Worm (Caenorhabditis elegans) whole organism, L2 larva: Measurements from ENCODE around the gene F49E11.2.

Experiments used
- ZK546.5 ChIP-seq: sonication (generic microtip); optimal IDR thresholded peaks from 2 replicates; lab custom pipeline; 2017; ENCODE audit warnings: missing biosample characterization, missing genetic modification characterization
- alr-1 ChIP-seq: fragments of 150-350 bp; optimal IDR thresholded peaks from 2 replicates; lab custom pipeline; 2014; ENCODE audit warnings: missing biosample characterization, missing genetic modification characterization
- aly-2 ChIP-seq: fragments of 150-350 bp; optimal IDR thresholded peaks from 2 replicates; lab custom pipeline; 2014; ENCODE audit warnings: missing biosample characterization, missing genetic modification characterization
- ama-1 ChIP-seq: fragments of 150-350 bp; optimal IDR thresholded peaks from 2 replicates; lab custom pipeline; 2018; ENCODE audit warnings: inconsistent platforms
- blmp-1 ChIP-seq: sonication (generic microtip); optimal IDR thresholded peaks from 2 replicates; lab custom pipeline; 2017; ENCODE audit warnings: missing genetic modification characterization, mild to moderate bottlenecking, missing compliant biosample characterization, antibody characterized with exemption, moderate library complexity; ENCODE audit not compliant: insufficient read depth
- ceh-16 ChIP-seq: fragments of 150-350 bp; optimal IDR thresholded peaks from 2 replicates; lab custom pipeline; 2014; ENCODE audit warnings: missing biosample characterization, missing genetic modification characterization
- ceh-82 ChIP-seq: fragments of 150-350 bp; optimal IDR thresholded peaks from 2 replicates; lab custom pipeline; 2014; ENCODE audit warnings: missing biosample characterization, missing genetic modification characterization
- crh-2 ChIP-seq: sonication (generic microtip); optimal IDR thresholded peaks from 2 replicates; lab custom pipeline; 2017; ENCODE audit warnings: missing biosample characterization, missing genetic modification characterization
- elt-3 ChIP-seq: sonication (generic microtip); optimal IDR thresholded peaks from 2 replicates; lab custom pipeline; 2017; ENCODE audit warnings: missing biosample characterization, missing genetic modification characterization
- fos-1 ChIP-seq: fragments of 150-350 bp; optimal IDR thresholded peaks from 2 replicates; lab custom pipeline; 2014; ENCODE audit warnings: missing biosample characterization, missing genetic modification characterization
- lin-39 ChIP-seq: fragments of 150-350 bp; optimal IDR thresholded peaks from 2 replicates; lab custom pipeline; 2014; ENCODE audit warnings: missing biosample characterization, missing genetic modification reagents, missing genetic modification characterization
- lsy-2 ChIP-seq, 2 experiments: fragments of 150-350 bp in 1 of 2; sonication (generic microtip) in 1 of 2; optimal IDR thresholded peaks; 2 replicates each; lab custom pipeline; 2014 to 2017; ENCODE audit warnings: missing biosample characterization in 2 of 2, missing genetic modification characterization in 2 of 2
- mab-5 ChIP-seq: fragments of 150-350 bp; optimal IDR thresholded peaks from 2 replicates; lab custom pipeline; 2014; ENCODE audit warnings: missing biosample characterization, missing genetic modification characterization
- mbf-1 ChIP-seq: sonication (generic microtip); optimal IDR thresholded peaks from 2 replicates; lab custom pipeline; 2017; ENCODE audit warnings: missing biosample characterization, missing genetic modification characterization
- mdl-1 ChIP-seq, 2 experiments: fragments of 150-350 bp in 1 of 2; sonication (generic microtip) in 1 of 2; optimal IDR thresholded peaks; 2 replicates each; lab custom pipeline; 2017; ENCODE audit warnings: missing biosample characterization in 2 of 2, missing genetic modification characterization in 2 of 2
- nhr-10 ChIP-seq: sonication (generic microtip); optimal IDR thresholded peaks from 2 replicates; lab custom pipeline; 2017; ENCODE audit warnings: missing biosample characterization, missing genetic modification characterization
- nhr-129 ChIP-seq: fragments of 150-350 bp; optimal IDR thresholded peaks from 2 replicates; lab custom pipeline; 2014; ENCODE audit warnings: missing biosample characterization, missing genetic modification characterization
- nhr-23 ChIP-seq: fragments of 150-350 bp; optimal IDR thresholded peaks from 2 replicates; lab custom pipeline; 2014; ENCODE audit warnings: missing biosample characterization, missing genetic modification reagents, missing genetic modification characterization
- nhr-25 ChIP-seq: fragments of 150-350 bp; sonication (generic microtip); optimal IDR thresholded peaks from 3 replicates; lab custom pipeline; 2014; ENCODE audit warnings: missing biosample characterization, missing genetic modification characterization
- nhr-6 ChIP-seq: fragments of 150-350 bp; optimal IDR thresholded peaks from 2 replicates; lab custom pipeline; 2014; ENCODE audit warnings: missing biosample characterization, missing genetic modification characterization
- peb-1 ChIP-seq: fragments of 150-350 bp; optimal IDR thresholded peaks from 2 replicates; lab custom pipeline; 2014; ENCODE audit warnings: missing biosample characterization, missing genetic modification characterization
- sem-4 ChIP-seq: fragments of 150-350 bp; optimal IDR thresholded peaks from 2 replicates; lab custom pipeline; 2014; ENCODE audit warnings: missing biosample characterization, missing genetic modification reagents, missing genetic modification characterization
- sma-3 ChIP-seq: sonication (generic microtip); optimal IDR thresholded peaks from 2 replicates; lab custom pipeline; 2016; ENCODE audit warnings: missing genetic modification reagents, missing genetic modification characterization, missing compliant biosample characterization
- sma-9 ChIP-seq, 2 experiments: fragments of 150-350 bp in 1 of 2; sonication (generic microtip) in 1 of 2; optimal IDR thresholded peaks; 2 replicates each; lab custom pipeline; 2014 to 2016; ENCODE audit warnings: missing genetic modification characterization in 2 of 2, mild to moderate bottlenecking in 1 of 2, missing biosample characterization in 1 of 2, missing compliant biosample characterization in 1 of 2, missing genetic modification reagents in 1 of 2, moderate library complexity in 1 of 2
- snpc-4 ChIP-seq: fragments of 150-350 bp; optimal IDR thresholded peaks from 2 replicates; lab custom pipeline; 2014; ENCODE audit warnings: missing biosample characterization, missing genetic modification characterization
- unc-39 ChIP-seq: fragments of 150-350 bp; optimal IDR thresholded peaks from 2 replicates; lab custom pipeline; 2014; ENCODE audit warnings: missing biosample characterization, missing genetic modification characterization
- unc-62 ChIP-seq: fragments of 150-350 bp; optimal IDR thresholded peaks from 2 replicates; lab custom pipeline; 2014; ENCODE audit warnings: missing biosample characterization, missing genetic modification reagents, missing genetic modification characterization
- zag-1 ChIP-seq: fragments of 150-350 bp; optimal IDR thresholded peaks from 2 replicates; lab custom pipeline; 2014; ENCODE audit warnings: missing biosample characterization, missing genetic modification characterization
- ztf-1 ChIP-seq: fragments of 200-800 bp; sonication (Bioruptor generic); conservative IDR thresholded peaks from 2 replicates; pipeline ENCODE4 v1.3.6; 2022; ENCODE audit warnings: missing genetic modification characterization, missing compliant biosample characterization
- ztf-11 ChIP-seq: sonication (generic microtip); optimal IDR thresholded peaks from 2 replicates; lab custom pipeline; 2017; ENCODE audit warnings: missing biosample characterization, missing genetic modification characterization

F49E11.2 gene

ce11 chrIV:12999087-12999486 lies 39.7 kb downstream of the F49E11.2 start:
- TF ChIP-seq fos-1 (tag; lab: Kevin White, UChicago): no peak
- no peak for TF ChIP-seq mab-5 (tag; lab: Kevin White, UChicago)
- TF ChIP-seq crh-2 (tag; lab: Kevin White, UChicago): no peak
- TF ChIP-seq alr-1 (tag; lab: Kevin White, UChicago): no peak
- TF ChIP-seq sem-4 (tag; lab: Kevin White, UChicago): no peak
- TF ChIP-seq nhr-6 (tag; lab: Kevin White, UChicago): no peak
- no peak for TF ChIP-seq nhr-10 (tag; lab: Kevin White, UChicago)
- no peak for TF ChIP-seq peb-1 (tag; lab: Kevin White, UChicago)
- TF ChIP-seq, all 48 proteins: peak for 0

ce11 chrIV:12997560-12997959 lies 41.2 kb downstream of the F49E11.2 start:
- TF ChIP-seq sma-9 (GFP tag; optimal IDR thresholded peaks at IDR 0.05; lab: Kevin White, UChicago): peak; percentile 47
- TF ChIP-seq sma-9 (tag; optimal IDR thresholded peaks at IDR 0.05; lab: Kevin White, UChicago): no peak
- TF ChIP-seq lsy-2 (tag; optimal IDR thresholded peaks at IDR 0.05; lab: Kevin White, UChicago): no peak
- peak; percentile 34 for TF ChIP-seq nhr-129 (tag; lab: Kevin White, UChicago)
- TF ChIP-seq ama-1 (lab: Kevin White, UChicago): no peak
- no peak for TF ChIP-seq peb-1 (tag; lab: Kevin White, UChicago)
- peak; percentile 10 for TF ChIP-seq blmp-1 (tag; lab: Kevin White, UChicago)
- TF ChIP-seq nhr-25 (tag; lab: Kevin White, UChicago): no peak
- TF ChIP-seq nhr-10 (tag; lab: Kevin White, UChicago): no peak

- TF ChIP-seq nhr-23 (tag; lab: Kevin White, UChicago) (no peak), peb-1 (tag; lab: Kevin White, UChicago) (no peak), alr-1 (tag; lab: Kevin White, UChicago) (no peak), ceh-82 (tag; lab: Kevin White, UChicago) (no peak), nhr-10 (tag; lab: Kevin White, UChicago) (no peak), unc-39 (tag; lab: Kevin White, UChicago) (no peak), elt-3 (no peak), aly-2 (tag; lab: Kevin White, UChicago) (no peak)
Observed at ce11 chrIV:12995886-12996285, 42.9 kb downstream of the F49E11.2 start, which contains the start of gene K10D11.7. Gene K10D11.7, minus strand, starts transcription at chrIV:12995986.

- TF ChIP-seq peb-1 (tag; lab: Kevin White, UChicago) (no peak), zag-1 (tag; lab: Kevin White, UChicago) (no peak), ceh-16 (tag; lab: Kevin White, UChicago) (no peak), elt-3 (no peak), unc-62 (GFP tag; lab: Kevin White, UChicago) (no peak)
- TF ChIP-seq, all 48 proteins: peak for 0
Observed at ce11 chrIV:12994376-12994775, 44.4 kb downstream of the F49E11.2 start, which contains the start of gene K10D11.4. Gene K10D11.4, minus strand, starts transcription at chrIV:12994476.

- TF ChIP-seq fos-1 (tag; lab: Kevin White, UChicago): peak; percentile 94
- TF ChIP-seq mdl-1 (tag; optimal IDR thresholded peaks at IDR 0.05; lab: Kevin White, UChicago): no peak
- no peak for TF ChIP-seq ztf-1 (GFP tag; lab: Robert Waterston, UW)
Observed at ce11 chrIV:12991629-12992028, 47.2 kb downstream of the F49E11.2 start, which contains the start of gene K10D11.5. Gene K10D11.5, minus strand, starts transcription at chrIV:12991843.

ce11 chrIV:12990638-12991037 lies 48.1 kb downstream of the F49E11.2 start:
- TF ChIP-seq sma-3 (GFP tag; lab: Kevin White, UChicago) (no peak), nhr-6 (tag; lab: Kevin White, UChicago) (no peak), ztf-11 (tag; lab: Kevin White, UChicago) (no peak), lin-39 (tag; lab: Kevin White, UChicago) (no peak), nhr-10 (tag; lab: Kevin White, UChicago) (no peak), snpc-4 (no peak), unc-39 (tag; lab: Kevin White, UChicago) (no peak), nhr-25 (tag; lab: Kevin White, UChicago) (no peak), sem-4 (tag; lab: Kevin White, UChicago) (no peak), nhr-23 (tag; lab: Kevin White, UChicago) (no peak), alr-1 (tag; lab: Kevin White, UChicago) (no peak), ama-1 (lab: Kevin White, UChicago) (no peak), fos-1 (tag; lab: Kevin White, UChicago) (no peak), ZK546.5 (tag; lab: Kevin White, UChicago) (no peak), mbf-1 (tag; lab: Kevin White, UChicago) (no peak)
